Worm (Caenorhabditis elegans) whole organism, L4/young adult: ENCODE measurements around the gene str-86.

Experiments used
- W03F9.2 ChIP-seq: fragments of 150-350 bp; optimal IDR thresholded peaks from 2 replicates; lab custom pipeline; 2014; ENCODE audit warnings: missing biosample characterization, missing genetic modification characterization
- dao-5 ChIP-seq: sonication (generic microtip); optimal IDR thresholded peaks from 2 replicates; lab custom pipeline; 2016; ENCODE audit warnings: missing genotype, missing genetic modification characterization, moderate library complexity, missing compliant biosample characterization
- him-1 ChIP-seq: sonication (generic microtip); optimal IDR thresholded peaks from 2 replicates; lab custom pipeline; 2016; ENCODE audit warnings: missing genotype, missing genetic modification reagents, missing genetic modification characterization, missing compliant biosample characterization

ce11 chrV:8985740-8986139 lies 2.2 kb upstream of the str-86 start, which contains the start of gene str-85:
- no peak for TF ChIP-seq him-1 (tag; lab: Kevin White, UChicago)
- TF ChIP-seq W03F9.2 (tag; lab: Kevin White, UChicago), result no peak
- no peak for TF ChIP-seq dao-5 (tag; lab: Kevin White, UChicago)
